Worm (Caenorhabditis elegans) whole organism, L2 larva: ENCODE results near the gene pigk-1.

Experiments used
- F13H6.1 ChIP-seq: sonication (generic microtip); optimal IDR thresholded peaks from 2 replicates; lab custom pipeline; 2016; ENCODE audit warnings: missing genetic modification characterization, missing compliant biosample characterization
- R02D3.7 ChIP-seq: fragments of 150-350 bp; optimal IDR thresholded peaks from 2 replicates; lab custom pipeline; 2014; ENCODE audit warnings: missing biosample characterization, missing genetic modification characterization
- Y55F3AM.14 ChIP-seq: fragments of 200-800 bp; sonication (Bioruptor generic); optimal IDR thresholded peaks from 2 replicates; lab custom pipeline; 2018; ENCODE audit warnings: mild to moderate bottlenecking, missing genetic modification characterization, missing compliant biosample characterization
- alr-1 ChIP-seq: fragments of 150-350 bp; optimal IDR thresholded peaks from 2 replicates; lab custom pipeline; 2014; ENCODE audit warnings: missing biosample characterization, missing genetic modification characterization
- ama-1 ChIP-seq: fragments of 150-350 bp; optimal IDR thresholded peaks from 2 replicates; lab custom pipeline; 2018; ENCODE audit warnings: inconsistent platforms
- blmp-1 ChIP-seq: sonication (generic microtip); optimal IDR thresholded peaks from 2 replicates; lab custom pipeline; 2017; ENCODE audit warnings: missing genetic modification characterization, mild to moderate bottlenecking, missing compliant biosample characterization, antibody characterized with exemption, moderate library complexity; ENCODE audit not compliant: insufficient read depth
- ceh-16 ChIP-seq: fragments of 150-350 bp; optimal IDR thresholded peaks from 2 replicates; lab custom pipeline; 2014; ENCODE audit warnings: missing biosample characterization, missing genetic modification characterization
- crh-2 ChIP-seq: sonication (generic microtip); optimal IDR thresholded peaks from 2 replicates; lab custom pipeline; 2017; ENCODE audit warnings: missing biosample characterization, missing genetic modification characterization
- dmd-4 ChIP-seq: sonication (generic microtip); optimal IDR thresholded peaks from 2 replicates; lab custom pipeline; 2017; ENCODE audit warnings: missing biosample characterization, missing genetic modification characterization
- egl-27 ChIP-seq: sonication (generic microtip); optimal IDR thresholded peaks from 3 replicates; lab custom pipeline; 2017; ENCODE audit warnings: missing biosample characterization, missing genetic modification reagents, missing genetic modification characterization
- elt-1 ChIP-seq: fragments of 150-350 bp; optimal IDR thresholded peaks from 2 replicates; lab custom pipeline; 2014; ENCODE audit warnings: missing biosample characterization, missing genetic modification characterization
- fos-1 ChIP-seq: fragments of 150-350 bp; optimal IDR thresholded peaks from 2 replicates; lab custom pipeline; 2014; ENCODE audit warnings: missing biosample characterization, missing genetic modification characterization
- gmeb-1 ChIP-seq: fragments of 150-350 bp; optimal IDR thresholded peaks from 2 replicates; lab custom pipeline; 2014; ENCODE audit warnings: missing biosample characterization, missing genetic modification characterization
- lin-11 ChIP-seq: fragments of 150-350 bp; sonication (generic microtip); optimal IDR thresholded peaks from 2 replicates; lab custom pipeline; 2014; ENCODE audit warnings: missing biosample characterization, missing genetic modification characterization, inconsistent platforms, mixed read lengths
- lin-13 ChIP-seq: fragments of 150-350 bp; optimal IDR thresholded peaks from 2 replicates; lab custom pipeline; 2014; ENCODE audit warnings: missing biosample characterization, missing genetic modification reagents, missing genetic modification characterization
- lin-39 ChIP-seq: fragments of 150-350 bp; optimal IDR thresholded peaks from 2 replicates; lab custom pipeline; 2014; ENCODE audit warnings: missing biosample characterization, missing genetic modification reagents, missing genetic modification characterization
- lsy-2 ChIP-seq, 2 experiments: fragments of 150-350 bp in 1 of 2; sonication (generic microtip) in 1 of 2; optimal IDR thresholded peaks; 2 replicates each; lab custom pipeline; 2014 to 2017; ENCODE audit warnings: missing biosample characterization in 2 of 2, missing genetic modification characterization in 2 of 2
- mab-5 ChIP-seq: fragments of 150-350 bp; optimal IDR thresholded peaks from 2 replicates; lab custom pipeline; 2014; ENCODE audit warnings: missing biosample characterization, missing genetic modification characterization
- nhr-10 ChIP-seq: sonication (generic microtip); optimal IDR thresholded peaks from 2 replicates; lab custom pipeline; 2017; ENCODE audit warnings: missing biosample characterization, missing genetic modification characterization
- nhr-12 ChIP-seq: fragments of 150-350 bp; optimal IDR thresholded peaks from 2 replicates; lab custom pipeline; 2014; ENCODE audit warnings: missing biosample characterization, missing genetic modification characterization
- nhr-129 ChIP-seq: fragments of 150-350 bp; optimal IDR thresholded peaks from 2 replicates; lab custom pipeline; 2014; ENCODE audit warnings: missing biosample characterization, missing genetic modification characterization
- nhr-21 ChIP-seq: fragments of 150-350 bp; optimal IDR thresholded peaks from 2 replicates; lab custom pipeline; 2014; ENCODE audit warnings: missing biosample characterization, missing genetic modification characterization
- nhr-25 ChIP-seq: fragments of 150-350 bp; sonication (generic microtip); optimal IDR thresholded peaks from 3 replicates; lab custom pipeline; 2014; ENCODE audit warnings: missing biosample characterization, missing genetic modification characterization
- nhr-6 ChIP-seq: fragments of 150-350 bp; optimal IDR thresholded peaks from 2 replicates; lab custom pipeline; 2014; ENCODE audit warnings: missing biosample characterization, missing genetic modification characterization
- sem-4 ChIP-seq: fragments of 150-350 bp; optimal IDR thresholded peaks from 2 replicates; lab custom pipeline; 2014; ENCODE audit warnings: missing biosample characterization, missing genetic modification reagents, missing genetic modification characterization
- sma-3 ChIP-seq: sonication (generic microtip); optimal IDR thresholded peaks from 2 replicates; lab custom pipeline; 2016; ENCODE audit warnings: missing genetic modification reagents, missing genetic modification characterization, missing compliant biosample characterization
- sma-9 ChIP-seq, 2 experiments: fragments of 150-350 bp in 1 of 2; sonication (generic microtip) in 1 of 2; optimal IDR thresholded peaks; 2 replicates each; lab custom pipeline; 2014 to 2016; ENCODE audit warnings: missing genetic modification characterization in 2 of 2, mild to moderate bottlenecking in 1 of 2, missing biosample characterization in 1 of 2, missing compliant biosample characterization in 1 of 2, missing genetic modification reagents in 1 of 2, moderate library complexity in 1 of 2
- snpc-4 ChIP-seq: fragments of 150-350 bp; optimal IDR thresholded peaks from 2 replicates; lab custom pipeline; 2014; ENCODE audit warnings: missing biosample characterization, missing genetic modification characterization
- unc-55 ChIP-seq: fragments of 150-350 bp; sonication (generic microtip); optimal IDR thresholded peaks from 3 replicates; lab custom pipeline; 2014; ENCODE audit warnings: missing biosample characterization, missing genetic modification reagents, missing genetic modification characterization
- zag-1 ChIP-seq: fragments of 150-350 bp; optimal IDR thresholded peaks from 2 replicates; lab custom pipeline; 2014; ENCODE audit warnings: missing biosample characterization, missing genetic modification characterization

The pigk-1 gene

ce11 chrIV:11130774-11131173 is 21.0 kb upstream of the pigk-1 start:
- TF ChIP-seq nhr-129 (tag; lab: Kevin White, UChicago) (peak; percentile 9), nhr-6 (tag; lab: Kevin White, UChicago) (no peak), unc-55 (GFP tag; lab: Kevin White, UChicago) (peak; percentile 51), lsy-2 (tag; optimal IDR thresholded peaks at IDR 0.05; lab: Kevin White, UChicago) (peak in 1 of 2 experiments; percentile 16), ama-1 (lab: Kevin White, UChicago) (no peak), fos-1 (tag; lab: Kevin White, UChicago) (peak; percentile 8)

DNA sequence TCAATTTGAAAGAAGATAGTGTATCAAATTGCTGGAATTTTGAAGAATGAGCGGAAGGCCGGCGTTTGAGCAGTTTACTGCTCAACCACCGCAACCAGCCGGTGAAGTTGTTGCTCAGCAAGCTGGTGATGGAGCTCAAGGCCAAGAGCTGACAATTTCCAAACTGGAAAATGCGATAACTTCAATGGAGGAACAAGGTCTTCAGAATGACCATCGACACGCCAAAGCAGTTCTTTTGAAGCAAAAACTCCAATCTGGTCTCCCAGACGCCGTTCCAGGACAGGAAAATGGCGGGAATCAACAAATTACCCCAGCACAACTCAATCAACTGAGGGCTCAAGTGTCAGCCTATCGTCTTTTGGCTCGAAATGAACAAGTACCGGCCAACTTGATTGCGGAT is 16.2 kb upstream of the pigk-1 start:
- TF ChIP-seq nhr-25 (tag; lab: Kevin White, UChicago) (no peak), sma-9 (GFP tag; optimal IDR thresholded peaks at IDR 0.05; lab: Kevin White, UChicago) (no peak), sma-9 (tag; optimal IDR thresholded peaks at IDR 0.05; lab: Kevin White, UChicago) (no peak), sma-3 (no peak), elt-1 (tag; lab: Kevin White, UChicago) (no peak)

ce11 chrIV:11126004-11126027 is 16.0 kb upstream of the pigk-1 start, which contains the start of gene swsn-4:
Gene swsn-4, plus strand, starts transcription at chrIV:11126024.
- TF ChIP-seq nhr-129 (tag; lab: Kevin White, UChicago) (no peak), nhr-12 (tag; lab: Kevin White, UChicago) (no peak), blmp-1 (tag; lab: Kevin White, UChicago) (no peak), gmeb-1 (tag; lab: Kevin White, UChicago) (no peak)
- TF ChIP-seq, all 48 proteins: peak for 0

- TF ChIP-seq crh-2 (tag; lab: Kevin White, UChicago) (no peak), egl-27 (tag; lab: Kevin White, UChicago) (no peak), gmeb-1 (tag; lab: Kevin White, UChicago) (peak; percentile 64), lin-13 (no peak), nhr-129 (tag; lab: Kevin White, UChicago) (peak; percentile 24), unc-55 (GFP tag; lab: Kevin White, UChicago) (peak; percentile 27), blmp-1 (tag; lab: Kevin White, UChicago) (no peak), R02D3.7 (tag; lab: Kevin White, UChicago) (no peak), Y55F3AM.14 (GFP tag; lab: Kevin White, UChicago) (no peak), snpc-4 (tag; lab: Kevin White, UChicago) (no peak), dmd-4 (tag; lab: Kevin White, UChicago) (no peak), nhr-10 (tag; lab: Kevin White, UChicago) (no peak), sma-3 (no peak), nhr-12 (tag; lab: Kevin White, UChicago) (no peak)
- TF ChIP-seq, all 48 proteins: peak for 3
These were observed 15.8 kb upstream of the pigk-1 start for ce11 chrIV:11125604-11126003.

ce11 chrIV:11125200-11125599 is 15.4 kb upstream of the pigk-1 start:
- TF ChIP-seq unc-55 (GFP tag; lab: Kevin White, UChicago): peak; percentile 31
- peak; percentile 38 for TF ChIP-seq zag-1 (tag; lab: Kevin White, UChicago)
- peak in 1 of 2 experiments; percentile 70 for TF ChIP-seq lsy-2 (tag; optimal IDR thresholded peaks at IDR 0.05; lab: Kevin White, UChicago)
- no peak for TF ChIP-seq lin-39 (tag; lab: Kevin White, UChicago)
- peak; percentile 1 for TF ChIP-seq sma-9 (GFP tag; optimal IDR thresholded peaks at IDR 0.05; lab: Kevin White, UChicago)
- no peak for TF ChIP-seq sma-9 (tag; optimal IDR thresholded peaks at IDR 0.05; lab: Kevin White, UChicago)
- TF ChIP-seq sem-4 (tag; lab: Kevin White, UChicago): peak; percentile 44
- TF ChIP-seq lin-13: no peak
- peak; percentile 16 for TF ChIP-seq lin-11 (tag; lab: Kevin White, UChicago)
- TF ChIP-seq alr-1 (tag; lab: Kevin White, UChicago): no peak
- TF ChIP-seq nhr-21 (tag; lab: Kevin White, UChicago): no peak
- no peak for TF ChIP-seq F13H6.1
- no peak for TF ChIP-seq ceh-16 (tag; lab: Kevin White, UChicago)
- peak; percentile 50 for TF ChIP-seq nhr-129 (tag; lab: Kevin White, UChicago)

DNA sequence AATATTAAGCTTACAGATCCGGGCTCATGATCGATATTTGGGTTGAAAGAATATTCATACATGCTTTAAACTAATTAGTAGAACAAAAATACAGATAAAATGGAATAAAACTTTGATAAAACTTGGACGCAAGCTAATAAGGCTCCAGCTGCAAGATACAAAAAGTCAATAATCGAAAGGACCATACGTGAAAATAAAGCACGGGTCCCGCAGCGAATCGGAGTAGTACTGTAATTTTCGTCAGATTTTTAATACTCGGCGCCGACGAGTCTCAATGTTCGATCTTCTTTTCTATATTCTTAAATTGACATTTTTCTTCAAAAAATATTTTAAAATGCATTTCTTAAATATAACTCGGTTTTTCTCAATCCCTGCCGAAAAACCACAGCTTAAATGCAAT is 14.9 kb upstream of the pigk-1 start, which contains the start of gene spo-11:
spo-11 (minus strand) TSS at position 189 of the 400 bp plus-strand sequence.
- TF ChIP-seq mab-5 (tag; lab: Kevin White, UChicago): no peak
- no peak for TF ChIP-seq Y55F3AM.14 (GFP tag; lab: Kevin White, UChicago)
- no peak for TF ChIP-seq ama-1 (lab: Kevin White, UChicago)
- no peak for TF ChIP-seq nhr-21 (tag; lab: Kevin White, UChicago)
